Fruit fly (Drosophila melanogaster) whole organism, embryonic: ENCODE data around the gene CG6287.
A peak's percentile ranks its signal among the peaks of the same experiment; 100 is the strongest.

Experiments used
- CG10543 ChIP-seq: fragments of 200-800 bp; sonication (Bioruptor generic); optimal IDR thresholded peaks from 3 replicates; lab custom pipeline; 2017; ENCODE audit warnings: missing biosample characterization, mild to moderate bottlenecking, missing genetic modification characterization, moderate library complexity
- CG11456 ChIP-seq: fragments of 200-800 bp; sonication (Bioruptor generic); IDR thresholded peaks from 3 replicates; pipeline ENCODE4 v1.3.6; 2022; ENCODE audit warnings: missing biosample characterization, missing genetic modification characterization
- CG11504 ChIP-seq: fragments of 200-800 bp; sonication (Bioruptor generic); optimal IDR thresholded peaks from 3 replicates; lab custom pipeline; 2019; ENCODE audit warnings: missing biosample characterization, mild to moderate bottlenecking, missing genetic modification characterization, moderate library complexity
- CG12104 ChIP-seq: fragments of 200-800 bp; sonication (Bioruptor generic); optimal IDR thresholded peaks from 3 replicates; lab custom pipeline; 2016; ENCODE audit warnings: missing biosample characterization, missing genetic modification characterization
- CG12769 ChIP-seq: fragments of 200-800 bp; sonication (Bioruptor generic); optimal IDR thresholded peaks from 2 replicates; lab custom pipeline; 2019; ENCODE audit warnings: missing biosample characterization, mild to moderate bottlenecking, missing genetic modification characterization, moderate library complexity
- CG13424 ChIP-seq: fragments of 200-800 bp; sonication (Bioruptor generic); optimal IDR thresholded peaks from 2 replicates; lab custom pipeline; 2019; ENCODE audit warnings: missing biosample characterization, mild to moderate bottlenecking, missing genetic modification characterization, moderate library complexity
- CG14441 ChIP-seq: fragments of 200-800 bp; sonication (Bioruptor generic); IDR thresholded peaks from 2 replicates; pipeline ENCODE4 v1.3.6; 2022; ENCODE audit warnings: missing biosample characterization, missing genetic modification characterization
- CG1529 ChIP-seq: fragments of 200-800 bp; sonication (Bioruptor generic); optimal IDR thresholded peaks from 3 replicates; lab custom pipeline; 2018; ENCODE audit warnings: missing biosample characterization, missing genetic modification characterization
- CG1603 ChIP-seq: fragments of 200-800 bp; sonication (Bioruptor generic); optimal IDR thresholded peaks from 2 replicates; lab custom pipeline; 2019; ENCODE audit warnings: missing biosample characterization, mild to moderate bottlenecking, missing genetic modification characterization, moderate library complexity
- CG2129 ChIP-seq: fragments of 200-800 bp; sonication (Bioruptor generic); IDR thresholded peaks from 2 replicates; pipeline ENCODE4 v1.3.6; 2022; ENCODE audit warnings: missing biosample characterization, missing genetic modification characterization; ENCODE audit not compliant: partially characterized antibody
- CG31365 ChIP-seq: fragments of 200-800 bp; sonication (Bioruptor generic); optimal IDR thresholded peaks from 2 replicates; lab custom pipeline; 2018; ENCODE audit warnings: missing biosample characterization, mild to moderate bottlenecking, missing genetic modification characterization
- CG32532 ChIP-seq: fragments of 200-800 bp; sonication (Bioruptor generic); IDR thresholded peaks from 2 replicates; pipeline ENCODE4 v1.3.6; 2022; ENCODE audit warnings: missing biosample characterization, missing genetic modification characterization
- CG8388 ChIP-seq: fragments of 200-800 bp; sonication (Bioruptor generic); optimal IDR thresholded peaks from 2 replicates; lab custom pipeline; 2019; ENCODE audit warnings: missing biosample characterization, mild to moderate bottlenecking, missing genetic modification characterization, moderate library complexity
- CG9817 ChIP-seq: fragments of 200-800 bp; sonication (Bioruptor generic); optimal IDR thresholded peaks from 2 replicates; lab custom pipeline; 2018; ENCODE audit warnings: missing biosample characterization, mild to moderate bottlenecking, missing genetic modification characterization, moderate library complexity
- D19A ChIP-seq: fragments of 200-800 bp; optimal IDR thresholded peaks from 3 replicates; lab custom pipeline; 2019; ENCODE audit warnings: missing biosample characterization, mild to moderate bottlenecking, missing genetic modification characterization, moderate library complexity
- D19B ChIP-seq: fragments of 200-800 bp; sonication (Bioruptor generic); optimal IDR thresholded peaks from 2 replicates; lab custom pipeline; 2017; ENCODE audit warnings: missing biosample characterization, mild to moderate bottlenecking, missing genetic modification characterization
- Deaf1 ChIP-seq: fragments of 200-800 bp; optimal IDR thresholded peaks from 3 replicates; lab custom pipeline; 2019; ENCODE audit warnings: missing biosample characterization, mild to moderate bottlenecking, missing genetic modification characterization, moderate library complexity
- Ets97D ChIP-seq: fragments of 200-800 bp; sonication (Bioruptor generic); optimal IDR thresholded peaks from 3 replicates; lab custom pipeline; 2016; ENCODE audit warnings: missing biosample characterization, missing genetic modification characterization
- Gug ChIP-seq: fragments of 200-800 bp; sonication (Bioruptor generic); IDR thresholded peaks from 4 replicates; pipeline ENCODE4 v1.3.6; 2022; ENCODE audit warnings: missing biosample characterization, missing genetic modification characterization
- Hr51 ChIP-seq, 2 experiments: fragments of 200-800 bp; sonication (Bioruptor generic); optimal IDR thresholded peaks; 2 replicates in 1 of 2; 3 replicates in 1 of 2; lab custom pipeline; 2016 to 2018; ENCODE audit warnings: missing biosample characterization in 2 of 2, missing genetic modification characterization in 2 of 2, mild to moderate bottlenecking in 1 of 2, moderate library complexity in 1 of 2
- Med ChIP-seq: fragments of 200-800 bp; sonication (Bioruptor generic); peaks from one replicate; lab custom pipeline; 2016; ENCODE audit warnings: missing biosample characterization, missing genetic modification characterization, mild to moderate bottlenecking, inconsistent platforms, moderate library complexity
- Oli ChIP-seq: fragments of 200-800 bp; sonication (Bioruptor generic); optimal IDR thresholded peaks from 2 replicates; lab custom pipeline; 2018; ENCODE audit warnings: missing biosample characterization, mild to moderate bottlenecking, missing genetic modification characterization, moderate library complexity
- Ptx1 ChIP-seq: fragments of 200-800 bp; sonication (Bioruptor generic); IDR thresholded peaks from 2 replicates; pipeline ENCODE4 v1.3.6; 2022; ENCODE audit warnings: missing biosample characterization, missing genetic modification characterization
- Sox102F ChIP-seq: fragments of 200-800 bp; sonication (Bioruptor generic); optimal IDR thresholded peaks from 2 replicates; lab custom pipeline; 2018; ENCODE audit warnings: missing biosample characterization, mild to moderate bottlenecking, missing genetic modification characterization, moderate library complexity
- al ChIP-seq: fragments of 200-800 bp; sonication (Bioruptor generic); IDR thresholded peaks from 2 replicates; pipeline ENCODE4 v1.3.6; 2022; ENCODE audit warnings: missing biosample characterization, missing genetic modification characterization
- ato ChIP-seq: fragments of 200-800 bp; sonication (Bioruptor generic); IDR thresholded peaks from 2 replicates; pipeline ENCODE4 v1.3.6; 2022; ENCODE audit warnings: missing biosample characterization, missing genetic modification characterization; ENCODE audit not compliant: partially characterized antibody
- az2 ChIP-seq: fragments of 200-800 bp; sonication (Bioruptor generic); optimal IDR thresholded peaks from 3 replicates; lab custom pipeline; 2016; ENCODE audit warnings: missing biosample characterization, missing genetic modification characterization
- bcd ChIP-seq: fragments of 200-800 bp; sonication (Bioruptor generic); optimal IDR thresholded peaks from 2 replicates; lab custom pipeline; 2017; ENCODE audit warnings: missing biosample characterization, mild to moderate bottlenecking, missing genetic modification characterization
- cas ChIP-seq: fragments of 200-800 bp; sonication (Bioruptor generic); IDR thresholded peaks from 2 replicates; pipeline ENCODE4 v1.3.6; 2022; ENCODE audit warnings: missing biosample characterization, missing genetic modification characterization
- chinmo ChIP-seq: fragments of 200-800 bp; sonication (Bioruptor generic); IDR thresholded peaks from 4 replicates; pipeline ENCODE4 v1.3.6; 2022; ENCODE audit warnings: missing biosample characterization, missing genetic modification characterization; ENCODE audit not compliant: partially characterized antibody
- dmrt99B ChIP-seq: fragments of 200-800 bp; sonication (Bioruptor generic); optimal IDR thresholded peaks from 2 replicates; lab custom pipeline; 2018; ENCODE audit warnings: missing biosample characterization, mild to moderate bottlenecking, missing genetic modification characterization, moderate library complexity
- fru ChIP-seq: fragments of >200 bp; optimal IDR thresholded peaks from 2 replicates; lab custom pipeline; 2017
- ftz-f1 ChIP-seq: fragments of 200-800 bp; sonication (Bioruptor generic); optimal IDR thresholded peaks from 2 replicates; lab custom pipeline; 2016; ENCODE audit warnings: missing biosample characterization, missing genetic modification characterization
- gem ChIP-seq: fragments of 200-800 bp; sonication (Bioruptor generic); optimal IDR thresholded peaks from 2 replicates; lab custom pipeline; 2019; ENCODE audit warnings: missing biosample characterization, mild to moderate bottlenecking, missing genetic modification characterization, moderate library complexity
- gro ChIP-seq: fragments of 200-800 bp; sonication (Bioruptor generic); optimal IDR thresholded peaks from 2 replicates; lab custom pipeline; 2016; ENCODE audit warnings: missing biosample characterization, missing genetic modification characterization
- gsb ChIP-seq: fragments of 200-800 bp; sonication (Bioruptor generic); IDR thresholded peaks from 2 replicates; pipeline ENCODE4 v1.3.6; 2022; ENCODE audit warnings: missing biosample characterization, missing genetic modification characterization
- lmd ChIP-seq: fragments of 200-800 bp; sonication (Bioruptor generic); IDR thresholded peaks from 2 replicates; pipeline ENCODE4 v1.3.6; 2022; ENCODE audit warnings: missing biosample characterization, missing genetic modification characterization
- oc ChIP-seq: fragments of 200-800 bp; sonication (Bioruptor generic); optimal IDR thresholded peaks from 2 replicates; lab custom pipeline; 2018; ENCODE audit warnings: missing biosample characterization, mild to moderate bottlenecking, missing genetic modification characterization, moderate library complexity
- peb ChIP-seq: fragments of 200-800 bp; sonication (Bioruptor generic); IDR thresholded peaks from 2 replicates; pipeline ENCODE4 v1.3.6; 2022; ENCODE audit warnings: missing biosample characterization, missing genetic modification characterization
- row ChIP-seq: fragments of 200-800 bp; sonication (Bioruptor generic); IDR thresholded peaks from 3 replicates; pipeline ENCODE4 v1.3.6; 2022; ENCODE audit warnings: missing biosample characterization, missing genetic modification characterization
- sd ChIP-seq: fragments of 200-800 bp; sonication (Bioruptor generic); optimal IDR thresholded peaks from 3 replicates; lab custom pipeline; 2018; ENCODE audit warnings: missing biosample characterization, mild to moderate bottlenecking, missing genetic modification characterization, moderate library complexity
- sens ChIP-seq: fragments of 200-800 bp; sonication (Bioruptor generic); peaks from one replicate; lab custom pipeline; 2016; ENCODE audit warnings: missing biosample characterization, missing genetic modification characterization
- slbo ChIP-seq: fragments of 200-800 bp; sonication (Bioruptor generic); IDR thresholded peaks from 2 replicates; pipeline ENCODE4 v1.3.6; 2022; ENCODE audit warnings: missing biosample characterization, missing genetic modification characterization
- tgo ChIP-seq: fragments of 200-800 bp; sonication (Bioruptor generic); IDR thresholded peaks from 3 replicates; pipeline ENCODE4 v1.3.6; 2022; ENCODE audit warnings: missing biosample characterization, missing genetic modification characterization
- trh ChIP-seq: fragments of 200-800 bp; sonication (Bioruptor generic); optimal IDR thresholded peaks from 2 replicates; lab custom pipeline; 2016; ENCODE audit warnings: missing biosample characterization, missing genetic modification characterization
- z ChIP-seq: fragments of 200-800 bp; sonication (Bioruptor generic); IDR thresholded peaks from 3 replicates; pipeline ENCODE4 v1.3.6; 2022; ENCODE audit warnings: missing biosample characterization, missing genetic modification characterization

CG6287 gene

DNA sequence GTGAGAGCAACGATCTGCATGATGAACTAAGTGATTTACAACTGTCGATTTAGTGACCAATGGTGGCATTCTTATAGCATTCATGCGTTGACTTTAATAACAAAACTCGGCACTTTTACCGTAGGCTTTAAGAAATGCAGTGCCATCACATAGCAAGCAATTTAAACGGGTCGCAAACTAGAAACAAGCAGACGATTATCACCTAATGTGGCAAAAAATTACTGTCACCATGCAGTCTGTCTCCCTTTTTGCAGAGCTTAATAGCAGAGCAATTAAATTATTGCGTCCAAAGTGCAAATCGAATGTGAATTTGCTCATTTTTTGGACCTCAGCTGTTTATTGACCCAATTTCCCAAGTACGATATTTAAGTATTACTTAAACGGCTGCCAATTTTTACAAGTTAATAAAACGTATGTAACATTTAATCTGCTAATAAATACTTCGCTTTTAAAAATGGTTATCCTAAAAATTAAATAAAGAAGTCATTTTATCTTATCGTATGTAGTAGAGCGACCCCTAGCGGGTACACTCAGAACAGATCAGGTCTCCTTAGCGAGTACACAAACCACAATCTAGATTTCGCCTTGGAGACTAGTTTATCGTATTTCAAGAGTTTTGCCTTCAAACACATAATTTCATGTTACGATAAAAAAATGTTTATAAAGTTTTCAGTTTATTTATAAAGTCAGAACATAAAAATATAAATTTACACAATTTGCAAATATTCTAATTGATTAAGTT, 16.3 kb upstream of the CG6287 start, which contains the start of gene Vm32E (continued):
- TF ChIP-seq CG1603 (tag; lab: Kevin White, UChicago), result peak; percentile 38
- no peak for TF ChIP-seq gro
- TF ChIP-seq CG1529 (GFP tag; lab: Kevin White, UChicago), result no peak
- TF ChIP-seq oc (tag; lab: Kevin White, UChicago), result no peak
- TF ChIP-seq trh (GFP tag; lab: Kevin White, UChicago), result no peak
- peak; percentile 71 for TF ChIP-seq Med (GFP tag; lab: Kevin White, UChicago)
- TF ChIP-seq CG11504 (tag; lab: Kevin White, UChicago), result peak; percentile 62
- TF ChIP-seq ftz-f1 (GFP tag; lab: Kevin White, UChicago), result peak; percentile 76
- TF ChIP-seq gem (tag; lab: Kevin White, UChicago), result peak; percentile 16

DNA sequence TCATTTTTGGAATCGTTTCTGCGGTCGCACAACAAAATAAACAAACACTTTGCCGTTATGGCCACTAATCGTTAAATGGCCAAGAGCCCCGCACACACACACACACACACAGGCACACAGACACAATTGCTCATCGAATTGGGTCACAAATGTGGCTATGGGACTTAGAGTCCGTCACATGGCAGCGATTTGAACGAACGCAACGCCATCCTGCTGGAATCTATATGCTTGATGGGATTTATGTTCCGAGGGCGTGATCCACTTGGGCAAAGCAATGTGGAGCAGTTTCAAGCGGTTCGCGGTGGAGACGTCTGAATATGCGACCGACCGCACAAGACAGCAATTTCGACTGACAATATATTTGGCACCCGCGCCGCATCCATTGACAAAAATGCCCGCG, 15.0 kb upstream of the CG6287 start:
- TF ChIP-seq chinmo (GFP tag; lab: Robert Waterston, UW), result 0 out of 4 replicates have a peak, but pooled peaks have one; percentile 51
- TF ChIP-seq ato, result no peak
- TF ChIP-seq CG12769, result peak; percentile 82
- TF ChIP-seq sd (tag; lab: Kevin White, UChicago), result peak; percentile 2
- TF ChIP-seq Med (GFP tag; lab: Kevin White, UChicago), result peak; percentile 60
- no peak for TF ChIP-seq D19A (tag; lab: Kevin White, UChicago)
- 0 out of 3 replicates have a peak, but pooled peaks have one; percentile 43 for TF ChIP-seq CG11456 (GFP tag; lab: Robert Waterston, UW)
- TF ChIP-seq cas (GFP tag; lab: Robert Waterston, UW), result 0 out of 2 replicates have a peak, but pooled peaks have one; percentile 16

- TF ChIP-seq Ptx1 (GFP tag; lab: Robert Waterston, UW) (peak; percentile 20; the same call in 1 of the 2 replicates), bcd (GFP tag; lab: Kevin White, UChicago) (peak; percentile 6), slbo (peak; percentile 38; the same call in 1 of the 2 replicates), row (GFP tag; lab: Robert Waterston, UW) (peak; percentile 58), Ets97D (GFP tag; lab: Kevin White, UChicago) (no peak), gsb (peak; percentile 27; the same call in 1 of the 2 replicates), az2 (no peak), z (GFP tag; lab: Robert Waterston, UW) (no peak), al (peak; percentile 29; the same call in 1 of the 2 replicates), gem (tag; lab: Kevin White, UChicago) (peak; percentile 27), CG12104 (GFP tag; lab: Kevin White, UChicago) (no peak), Gug (GFP tag; lab: Robert Waterston, UW) (peak; percentile 35; the same call in 1 of the 4 replicates), Oli (tag; lab: Kevin White, UChicago) (no peak), tgo (GFP tag; lab: Robert Waterston, UW) (0 out of 3 replicates have a peak, but pooled peaks have one; percentile 15), fru (lab: Kevin White, UChicago) (no peak), CG2129 (GFP tag; lab: Robert Waterston, UW) (no peak), CG14441 (peak; percentile 48; the same call in 1 of the 2 replicates), Deaf1 (tag; lab: Kevin White, UChicago) (peak; percentile 11), dmrt99B (tag; lab: Kevin White, UChicago) (peak; percentile 31), lmd (peak; percentile 13; the same call in 1 of the 2 replicates), sens (GFP tag; lab: Kevin White, UChicago) (peak; percentile 22), Hr51 (GFP tag; optimal IDR thresholded peaks at IDR 0.05; lab: Kevin White, UChicago) (peak in 1 of 2 experiments; percentile 21), peb (no peak), CG8388 (GFP tag; lab: Kevin White, UChicago) (peak; percentile 51), CG31365 (tag; lab: Kevin White, UChicago) (no peak), D19B (no peak), Sox102F (peak; percentile 3), CG32532 (GFP tag; lab: Robert Waterston, UW) (peak; percentile 41; the same call in 1 of the 2 replicates), CG9817 (tag; lab: Kevin White, UChicago) (peak; percentile 14), CG10543 (peak; percentile 0), CG13424 (tag; lab: Kevin White, UChicago) (peak; percentile 24)
Observed at dm6 chr2L:11169904-11170303, 14.4 kb upstream of the CG6287 start.
